Fruit fly (Drosophila melanogaster): ENCODE measurements around the gene CG31226.

The CG31226 gene

DNA sequence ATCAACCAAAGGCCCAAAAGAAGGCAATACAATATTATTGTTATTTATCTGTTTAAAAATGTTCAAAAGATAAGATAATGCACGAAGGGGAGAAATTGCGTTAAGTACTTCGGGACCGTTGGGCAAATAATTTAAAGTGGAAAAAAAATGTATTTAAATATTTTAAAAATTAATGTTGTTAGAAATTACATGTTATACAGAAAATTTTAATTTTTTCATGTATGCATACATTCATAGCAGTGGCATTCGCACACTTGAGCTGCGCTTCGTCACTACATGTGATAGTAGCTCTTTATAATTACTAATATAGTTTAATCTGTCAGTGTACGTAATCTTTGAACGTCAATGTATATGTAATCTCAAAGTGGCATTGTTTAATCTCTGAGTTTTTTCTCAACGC is 43.6 kb upstream of the CG31226 start (continued):
- peak; percentile 81; the same call in 1 of the 2 replicates for TF ChIP-seq vvl (GFP tag; IDR thresholded peaks at IDR 0.05)
- TF ChIP-seq Opbp (GFP tag; IDR thresholded peaks at IDR 0.05; ENCODE audit: partially characterized antibody), result no peak
- TF ChIP-seq Hr78 (GFP tag; optimal IDR thresholded peaks at IDR 0.05), result no peak
- no peak for TF ChIP-seq CG12155 (GFP tag; optimal IDR thresholded peaks at IDR 0.05)
- no peak for TF ChIP-seq ken (GFP tag; IDR thresholded peaks at IDR 0.05)
- TF ChIP-seq Usf (GFP tag; optimal IDR thresholded peaks at IDR 0.05), result no peak
- no peak for TF ChIP-seq HLH54F (GFP tag; optimal IDR thresholded peaks at IDR 0.05)
- TF ChIP-seq CG11085 (GFP tag; IDR thresholded peaks at IDR 0.05), result peak; percentile 59
- no peak for TF ChIP-seq inv (GFP tag; IDR thresholded peaks at IDR 0.05; ENCODE audit: partially characterized antibody)
- no peak for TF ChIP-seq mld (GFP tag; IDR thresholded peaks at IDR 0.05; ENCODE audit: partially characterized antibody)
- TF ChIP-seq CTCF (GFP tag; optimal IDR thresholded peaks at IDR 0.05), result no peak
- TF ChIP-seq yki (optimal IDR thresholded peaks at IDR 0.05), result no peak
- no peak for TF ChIP-seq Elba2 (GFP tag; optimal IDR thresholded peaks at IDR 0.05)
- TF ChIP-seq exex (tag; optimal IDR thresholded peaks at IDR 0.05), result peak; percentile 30
- TF ChIP-seq CG12391 (tag; optimal IDR thresholded peaks at IDR 0.05), result no peak
- no peak for TF ChIP-seq fd102C (GFP tag; optimal IDR thresholded peaks at IDR 0.05)
- no peak for TF ChIP-seq CG6854 (GFP tag; optimal IDR thresholded peaks at IDR 0.05)
- no peak for TF ChIP-seq CG4424 (GFP tag; optimal IDR thresholded peaks at IDR 0.05)
- no peak for TF ChIP-seq CG32767 (GFP tag; IDR thresholded peaks at IDR 0.05)
- peak; percentile 52 for TF ChIP-seq Ravus (GFP tag; IDR thresholded peaks at IDR 0.05)
- no peak for TF ChIP-seq CG18619 (GFP tag; optimal IDR thresholded peaks at IDR 0.05)
- TF ChIP-seq CG13123 (GFP tag; optimal IDR thresholded peaks at IDR 0.05), result no peak
- TF ChIP-seq trem (tag; optimal IDR thresholded peaks at IDR 0.05), result no peak
- no peak for TF ChIP-seq p53 (GFP tag; optimal IDR thresholded peaks at IDR 0.05)
- no peak for TF ChIP-seq CG1233 (GFP tag; optimal IDR thresholded peaks at IDR 0.05)
- no peak for TF ChIP-seq BEAF-32 (GFP tag; optimal IDR thresholded peaks at IDR 0.05)
- peak; percentile 82 for TF ChIP-seq CG14441 (GFP tag; IDR thresholded peaks at IDR 0.05)
- TF ChIP-seq CG3726 (GFP tag; IDR thresholded peaks at IDR 0.05), result no peak
- no peak for TF ChIP-seq Lim3 (GFP tag; IDR thresholded peaks at IDR 0.05)
- TF ChIP-seq CG2678 (tag; optimal IDR thresholded peaks at IDR 0.05), result peak; percentile 51
- TF ChIP-seq ind (GFP tag; optimal IDR thresholded peaks at IDR 0.05), result peak; percentile 20
- TF ChIP-seq Dip2 (GFP tag; IDR thresholded peaks at IDR 0.05), result no peak
- no peak for TF ChIP-seq chinmo (GFP tag; IDR thresholded peaks at IDR 0.05; ENCODE audit: partially characterized antibody)
- TF ChIP-seq CG14860 (GFP tag; IDR thresholded peaks at IDR 0.05; ENCODE audit: partially characterized antibody), result no peak
- no peak for TF ChIP-seq Ets97D (GFP tag; optimal IDR thresholded peaks at IDR 0.05)
- peak; percentile 64 for TF ChIP-seq CG4730 (GFP tag; IDR thresholded peaks at IDR 0.05)
- no peak for TF ChIP-seq CG4820 (GFP tag; optimal IDR thresholded peaks at IDR 0.05)
- TF ChIP-seq CG1602 (GFP tag; optimal IDR thresholded peaks at IDR 0.05), result no peak
- TF ChIP-seq CG2116 (GFP tag; optimal IDR thresholded peaks at IDR 0.05), result no peak
- no peak for TF ChIP-seq D19A (tag; optimal IDR thresholded peaks at IDR 0.05)
- no peak for TF ChIP-seq CG10431 (GFP tag; optimal IDR thresholded peaks at IDR 0.05)
- TF ChIP-seq CG8765 (GFP tag; IDR thresholded peaks at IDR 0.05), result no peak
- no peak for TF ChIP-seq bowl (GFP tag; IDR thresholded peaks at IDR 0.05)
- peak; percentile 47; the same call in 1 of the 2 replicates for TF ChIP-seq stc (GFP tag; IDR thresholded peaks at IDR 0.05)
- TF ChIP-seq pros (GFP tag; optimal IDR thresholded peaks at IDR 0.05), result no peak
- no peak for TF ChIP-seq ap (GFP tag; IDR thresholded peaks at IDR 0.05)
- TF ChIP-seq CG2202 (tag; optimal IDR thresholded peaks at IDR 0.05), result no peak
- no peak for TF ChIP-seq Sox100B (GFP tag; optimal IDR thresholded peaks at IDR 0.05)
- no peak for TF ChIP-seq ac (GFP tag; optimal IDR thresholded peaks at IDR 0.05)
- peak; percentile 77 for TF ChIP-seq NFAT (GFP tag; IDR thresholded peaks at IDR 0.05)
- TF ChIP-seq oc (tag; optimal IDR thresholded peaks at IDR 0.05), result no peak
- no peak for TF ChIP-seq wdn (GFP tag; IDR thresholded peaks at IDR 0.05)
- peak; percentile 44; the same call in 1 of the 2 replicates for TF ChIP-seq MBD-R2 (GFP tag; IDR thresholded peaks at IDR 0.05)
